Worm (Caenorhabditis elegans) whole organism, L4 larva: ENCODE results near the gene trm-1.

ENCODE experiments used
- R02D3.7 ChIP-seq: fragments of 150-350 bp; sonication (generic microtip); optimal IDR thresholded peaks from 3 replicates; lab custom pipeline; 2014; ENCODE audit warnings: missing biosample characterization, missing genetic modification characterization
- aly-2 ChIP-seq: sonication (generic microtip); optimal IDR thresholded peaks from 2 replicates; lab custom pipeline; 2018; ENCODE audit warnings: missing biosample characterization, missing genetic modification characterization
- ama-1 ChIP-seq: fragments of 150-350 bp; optimal IDR thresholded peaks from 2 replicates; lab custom pipeline; 2014; ENCODE audit warnings: inconsistent platforms, mixed read lengths
- daf-19 ChIP-seq: fragments of 200-800 bp; sonication (Bioruptor generic); conservative IDR thresholded peaks from 2 replicates; pipeline ENCODE4 v1.3.6; 2022; ENCODE audit warnings: missing genetic modification characterization, missing compliant biosample characterization
- dpl-1 ChIP-seq: fragments of 150-350 bp; optimal IDR thresholded peaks from 2 replicates; lab custom pipeline; 2014; ENCODE audit warnings: missing biosample characterization, missing genetic modification reagents, missing genetic modification characterization
- madf-5 ChIP-seq, 2 experiments: fragments of 200-800 bp; sonication (Bioruptor generic); IDR thresholded peaks; 2 replicates each; pipeline ENCODE4 v1.3.6; 2022; ENCODE audit warnings: missing compliant biosample characterization in 2 of 2, missing genetic modification characterization in 2 of 2
- mdl-1 ChIP-seq, 2 experiments: fragments of 150-350 bp in 1 of 2; sonication (generic microtip) in 1 of 2; optimal IDR thresholded peaks; 2 replicates each; lab custom pipeline; 2014 to 2017; ENCODE audit warnings: missing biosample characterization in 2 of 2, missing genetic modification characterization in 2 of 2
- nhr-237 ChIP-seq: sonication (generic microtip); optimal IDR thresholded peaks from 2 replicates; lab custom pipeline; 2017; ENCODE audit warnings: missing biosample characterization, missing genetic modification characterization
- ztf-11 ChIP-seq: fragments of 150-350 bp; optimal IDR thresholded peaks from 2 replicates; lab custom pipeline; 2014; ENCODE audit warnings: missing biosample characterization, missing genetic modification characterization

DNA sequence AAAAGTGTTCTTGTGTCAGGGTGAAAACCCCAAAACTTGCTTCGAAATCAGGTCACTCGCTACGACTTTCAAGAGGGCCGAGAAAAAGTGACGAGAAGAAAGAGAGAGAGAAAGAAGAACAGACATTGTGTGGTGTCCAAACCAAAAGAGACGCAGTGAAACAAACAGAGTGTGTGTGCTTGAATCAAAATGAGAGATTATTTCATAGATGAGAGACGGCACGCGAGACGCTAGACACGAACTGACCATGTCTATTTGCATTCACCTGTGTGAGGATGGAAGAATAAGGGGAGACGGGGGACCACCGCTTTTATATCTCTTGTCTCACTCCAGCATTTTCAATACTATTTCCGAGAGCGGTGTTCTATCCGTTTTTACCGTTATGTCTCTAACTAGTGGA lies 49.3 kb downstream of the trm-1 start:
- TF ChIP-seq R02D3.7 (tag; lab: Kevin White, UChicago) (no peak), dpl-1 (GFP tag; lab: Kevin White, UChicago) (peak; percentile 48), aly-2 (tag; lab: Kevin White, UChicago) (no peak), madf-5 (GFP tag; IDR thresholded peaks at IDR 0.05; lab: Robert Waterston, UW) (no peak), mdl-1 (tag; optimal IDR thresholded peaks at IDR 0.05; lab: Kevin White, UChicago) (peak; percentile 53 to 90), daf-19 (GFP tag; lab: Robert Waterston, UW) (no peak), ztf-11 (no peak), ama-1 (no peak), nhr-237 (tag; lab: Kevin White, UChicago) (no peak)
